Worm (Caenorhabditis elegans) whole organism, young adult: ENCODE measurements around the gene C06E7.88.

ENCODE experiments used
- C17E4.6 ChIP-seq: fragments of 200-800 bp; sonication (Bioruptor generic); IDR thresholded peaks from 2 replicates; pipeline ENCODE4 v1.3.6; 2022; ENCODE audit warnings: missing genetic modification reagents, missing genetic modification characterization, missing compliant biosample characterization
- K12H6.12 ChIP-seq: fragments of 200-800 bp; sonication (Bioruptor generic); optimal IDR thresholded peaks from 2 replicates; lab custom pipeline; 2018; ENCODE audit warnings: mild to moderate bottlenecking, missing genetic modification characterization, missing compliant biosample characterization
- Y56A3A.18 ChIP-seq: fragments of 200-800 bp; sonication (Bioruptor generic); IDR thresholded peaks from 2 replicates; pipeline ENCODE4 v1.3.6; 2022; ENCODE audit warnings: missing genetic modification reagents, missing genetic modification characterization, missing compliant biosample characterization
- ekl-4 ChIP-seq: fragments of 200-800 bp; sonication (Bioruptor generic); IDR thresholded peaks from 2 replicates; pipeline ENCODE4 v1.3.6; 2022; ENCODE audit warnings: missing genetic modification reagents, missing genetic modification characterization, missing compliant biosample characterization
- him-1 ChIP-seq: sonication (generic microtip); optimal IDR thresholded peaks from 2 replicates; lab custom pipeline; 2016; ENCODE audit warnings: missing genotype, missing genetic modification reagents, missing genetic modification characterization, missing compliant biosample characterization
- let-607 ChIP-seq, 2 experiments: fragments of 200-800 bp in 1 of 2; sonication (Bioruptor generic) in 1 of 2; sonication (generic microtip) in 1 of 2; optimal IDR thresholded peaks; 2 replicates each; lab custom pipeline; 2016 to 2018; ENCODE audit warnings: mild to moderate bottlenecking in 2 of 2, missing compliant biosample characterization in 2 of 2, missing genetic modification characterization in 2 of 2, moderate library complexity in 2 of 2, missing genotype in 1 of 2
- lsl-1 ChIP-seq: fragments of 200-800 bp; sonication (Bioruptor generic); optimal IDR thresholded peaks from 2 replicates; lab custom pipeline; 2018; ENCODE audit warnings: mild to moderate bottlenecking, missing genetic modification characterization, moderate library complexity, missing compliant biosample characterization
- mel-28 ChIP-seq: sonication (generic microtip); optimal IDR thresholded peaks from 2 replicates; lab custom pipeline; 2016; ENCODE audit warnings: borderline replicate concordance, mild to moderate bottlenecking, missing genetic modification characterization, missing compliant biosample characterization
- snpc-4 ChIP-seq, 5 experiments: fragments of 150-350 bp in 1 of 5; sonication (generic microtip) in 4 of 5; optimal IDR thresholded peaks; 2 replicates each; lab custom pipeline; 2014 to 2018; ENCODE audit warnings: missing genetic modification characterization in 5 of 5, missing biosample characterization in 3 of 5, antibody characterized with exemption in 2 of 5, mild to moderate bottlenecking in 2 of 5, missing compliant biosample characterization in 2 of 5, missing genotype in 2 of 5, moderate library complexity in 2 of 5, missing genetic modification reagents in 1 of 5
- tbp1 ChIP-seq: fragments of 200-800 bp; sonication (Bioruptor generic); optimal IDR thresholded peaks from 2 replicates; lab custom pipeline; 2018; ENCODE audit warnings: mild to moderate bottlenecking, missing genetic modification characterization, missing compliant biosample characterization
- unc-62 ChIP-seq: fragments of 150-350 bp; optimal IDR thresholded peaks from 2 replicates; lab custom pipeline; 2014; ENCODE audit warnings: missing biosample characterization, missing genetic modification reagents, missing genetic modification characterization
- ztf-18 ChIP-seq: sonication (generic microtip); optimal IDR thresholded peaks from 2 replicates; lab custom pipeline; 2016; ENCODE audit warnings: missing genotype, mild to moderate bottlenecking, missing genetic modification characterization, missing compliant biosample characterization
- ztf-28 ChIP-seq: fragments of 200-800 bp; sonication (Bioruptor generic); IDR thresholded peaks from 2 replicates; pipeline ENCODE4 v1.3.6; 2022; ENCODE audit warnings: missing genetic modification reagents, missing genetic modification characterization, missing compliant biosample characterization

DNA sequence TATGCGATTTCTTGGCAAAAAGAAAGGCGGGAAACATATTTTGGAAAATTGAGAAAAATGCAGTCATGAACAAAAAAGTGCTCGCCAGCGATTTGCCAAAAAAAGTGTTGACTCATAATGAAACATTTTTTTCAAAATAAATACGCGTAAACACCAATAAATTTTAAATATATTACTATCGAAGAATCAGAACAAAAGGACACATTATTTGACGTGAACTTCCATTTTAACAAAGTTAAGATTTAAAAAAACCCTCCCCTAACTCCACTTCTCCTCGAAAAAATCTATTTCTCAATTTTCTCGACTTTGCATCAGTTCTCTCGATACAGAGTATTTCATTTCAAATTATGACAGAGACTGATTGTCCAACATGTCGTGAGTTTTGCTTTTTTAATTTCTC lies 29.3 kb upstream of the C06E7.88 start, which contains the start of gene pck-3:
- TF ChIP-seq C17E4.6 (GFP tag; lab: Robert Waterston, UW) (no peak), ekl-4 (GFP tag; lab: Robert Waterston, UW) (no peak), snpc-4 (GFP tag; optimal IDR thresholded peaks at IDR 0.05; lab: Kevin White, UChicago) (no peak), snpc-4 (tag; optimal IDR thresholded peaks at IDR 0.05; lab: Kevin White, UChicago) (no peak), Y56A3A.18 (no peak), lsl-1 (GFP tag; lab: Kevin White, UChicago) (no peak), tbp1 (GFP tag; lab: Kevin White, UChicago) (no peak), K12H6.12 (tag; lab: Kevin White, UChicago) (no peak), him-1 (tag; lab: Kevin White, UChicago) (no peak), ztf-28 (GFP tag; lab: Robert Waterston, UW) (no peak), let-607 (tag; optimal IDR thresholded peaks at IDR 0.05; lab: Kevin White, UChicago) (no peak), mel-28 (tag; lab: Kevin White, UChicago) (no peak), ztf-18 (tag; lab: Kevin White, UChicago) (no peak), unc-62 (GFP tag; lab: Kevin White, UChicago) (no peak)
